Worm (Caenorhabditis elegans) whole organism, L1 larva: ENCODE results near the gene H14A12.3.

Experiments
- C16A3.4 ChIP-seq: fragments of 150-350 bp; optimal IDR thresholded peaks from 2 replicates; lab custom pipeline; 2014; ENCODE audit warnings: missing biosample characterization, missing genetic modification characterization
- Y116A8C.19 ChIP-seq: sonication (generic microtip); optimal IDR thresholded peaks from 2 replicates; lab custom pipeline; 2016; ENCODE audit warnings: missing compliant biosample characterization, missing genetic modification characterization, borderline replicate concordance
- aha-1 ChIP-seq: fragments of 150-350 bp; optimal IDR thresholded peaks from 2 replicates; lab custom pipeline; 2014; ENCODE audit warnings: missing biosample characterization, missing genetic modification characterization
- alr-1 ChIP-seq: fragments of 200-800 bp; sonication (Bioruptor generic); optimal IDR thresholded peaks from 2 replicates; lab custom pipeline; 2018; ENCODE audit warnings: borderline replicate concordance, mild to moderate bottlenecking, missing genetic modification characterization, missing compliant biosample characterization
- aly-2 ChIP-seq: fragments of 150-350 bp; optimal IDR thresholded peaks from 2 replicates; lab custom pipeline; 2014; ENCODE audit warnings: missing biosample characterization, missing genetic modification characterization
- ama-1 ChIP-seq: fragments of 150-350 bp; optimal IDR thresholded peaks from 2 replicates; lab custom pipeline; 2014
- blmp-1 ChIP-seq: fragments of 150-350 bp; optimal IDR thresholded peaks from 2 replicates; lab custom pipeline; 2014; ENCODE audit warnings: missing biosample characterization, missing genetic modification characterization
- ceh-8 ChIP-seq: fragments of 200-800 bp; sonication (Bioruptor generic); optimal IDR thresholded peaks from 2 replicates; lab custom pipeline; 2018; ENCODE audit warnings: mild to moderate bottlenecking, missing genetic modification characterization, moderate library complexity, missing compliant biosample characterization
- ceh-82 ChIP-seq, 3 experiments: fragments of 150-350 bp in 1 of 3; sonication (generic microtip) in 2 of 3; optimal IDR thresholded peaks; 2 replicates each; lab custom pipeline; 2014 to 2017; ENCODE audit warnings: missing biosample characterization in 3 of 3, missing genetic modification characterization in 3 of 3
- ceh-88 ChIP-seq: fragments of 200-800 bp; sonication (Bioruptor generic); IDR thresholded peaks from 2 replicates; pipeline ENCODE4 v1.3.6; 2022; ENCODE audit warnings: missing genetic modification characterization, missing compliant biosample characterization
- ces-1 ChIP-seq: fragments of 150-350 bp; optimal IDR thresholded peaks from 2 replicates; lab custom pipeline; 2014; ENCODE audit warnings: missing biosample characterization, missing genetic modification reagents, missing genetic modification characterization
- dpl-1 ChIP-seq, 3 experiments: fragments of 150-350 bp in 2 of 3; sonication (generic microtip) in 1 of 3; optimal IDR thresholded peaks; 2 replicates each; lab custom pipeline; 2014 to 2017; ENCODE audit warnings: missing biosample characterization in 3 of 3, missing genetic modification characterization in 3 of 3, missing genetic modification reagents in 3 of 3
- efl-3 ChIP-seq: fragments of 200-800 bp; sonication (Bioruptor generic); optimal IDR thresholded peaks from 2 replicates; lab custom pipeline; 2018; ENCODE audit warnings: mild to moderate bottlenecking, missing genetic modification characterization, missing compliant biosample characterization
- egl-13 ChIP-seq: sonication (generic microtip); optimal IDR thresholded peaks from 2 replicates; lab custom pipeline; 2016; ENCODE audit warnings: missing genotype, missing genetic modification reagents, missing genetic modification characterization, missing compliant biosample characterization
- egl-27 ChIP-seq, 2 experiments: fragments of 150-350 bp in 1 of 2; sonication (generic microtip); optimal IDR thresholded peaks; 3 replicates each; lab custom pipeline; 2017 to 2018; ENCODE audit warnings: missing biosample characterization in 2 of 2, missing genetic modification characterization in 2 of 2, missing genetic modification reagents in 2 of 2
- elt-2 ChIP-seq: sonication (generic microtip); optimal IDR thresholded peaks from 2 replicates; lab custom pipeline; 2016; ENCODE audit warnings: missing genetic modification characterization, mild to moderate bottlenecking, inconsistent platforms, missing compliant biosample characterization, missing genetic modification reagents
- elt-3 ChIP-seq, 6 experiments: fragments of 150-350 bp in 1 of 6; sonication (generic microtip); optimal IDR thresholded peaks; 2 replicates each; lab custom pipeline; 2017 to 2018; ENCODE audit warnings: missing biosample characterization in 6 of 6, missing genetic modification characterization in 6 of 6, inconsistent platforms in 1 of 6
- ets-5 ChIP-seq: fragments of 200-800 bp; sonication (Bioruptor generic); IDR thresholded peaks from 2 replicates; pipeline ENCODE4 v1.3.6; 2022; ENCODE audit warnings: missing genetic modification characterization, missing compliant biosample characterization
- fkh-10 ChIP-seq: sonication (generic microtip); optimal IDR thresholded peaks from 2 replicates; lab custom pipeline; 2017; ENCODE audit warnings: missing biosample characterization, missing genetic modification reagents, missing genetic modification characterization
- fkh-4 ChIP-seq: sonication (generic microtip); optimal IDR thresholded peaks from 2 replicates; lab custom pipeline; 2016; ENCODE audit warnings: missing compliant biosample characterization, missing genetic modification characterization, borderline replicate concordance
- fkh-8 ChIP-seq: sonication (generic microtip); optimal IDR thresholded peaks from 2 replicates; lab custom pipeline; 2016; ENCODE audit warnings: mild to moderate bottlenecking, missing genetic modification characterization, missing compliant biosample characterization
- grh-1 ChIP-seq: fragments of 200-800 bp; sonication (Bioruptor generic); IDR thresholded peaks from 2 replicates; pipeline ENCODE4 v1.3.6; 2022; ENCODE audit warnings: missing genetic modification reagents, missing genetic modification characterization, missing compliant biosample characterization
- hpl-2 ChIP-seq: fragments of 150-350 bp; optimal IDR thresholded peaks from 2 replicates; lab custom pipeline; 2014; ENCODE audit warnings: missing biosample characterization, missing genetic modification reagents, missing genetic modification characterization
- isw-1 ChIP-seq: fragments of 200-800 bp; sonication (Bioruptor generic); IDR thresholded peaks from 2 replicates; pipeline ENCODE4 v1.3.6; 2022; ENCODE audit warnings: missing genetic modification characterization, missing compliant biosample characterization
- lin-13 ChIP-seq: fragments of 150-350 bp; optimal IDR thresholded peaks from 2 replicates; lab custom pipeline; 2014; ENCODE audit warnings: missing biosample characterization, missing genetic modification reagents, missing genetic modification characterization
- lin-15B ChIP-seq: fragments of 150-350 bp; sonication (generic microtip); optimal IDR thresholded peaks from 3 replicates; lab custom pipeline; 2014; ENCODE audit warnings: missing biosample characterization, missing genetic modification characterization
- lir-3 ChIP-seq: sonication (generic microtip); optimal IDR thresholded peaks from 2 replicates; lab custom pipeline; 2016; ENCODE audit warnings: mild to moderate bottlenecking, missing genetic modification characterization, moderate library complexity, missing compliant biosample characterization; ENCODE audit not compliant: poor library complexity
- lsy-2 ChIP-seq, 2 experiments: fragments of 150-350 bp; optimal IDR thresholded peaks; 2 replicates each; lab custom pipeline; 2014; ENCODE audit warnings: missing biosample characterization in 2 of 2, missing genetic modification characterization in 2 of 2
- mab-9 ChIP-seq: fragments of 200-800 bp; sonication (Bioruptor generic); IDR thresholded peaks from 2 replicates; pipeline ENCODE4 v1.3.6; 2022; ENCODE audit warnings: missing genetic modification reagents, missing genetic modification characterization, missing compliant biosample characterization
- mef-2 ChIP-seq: fragments of 150-350 bp; optimal IDR thresholded peaks from 2 replicates; lab custom pipeline; 2014; ENCODE audit warnings: missing biosample characterization, missing genetic modification characterization
- mep-1 ChIP-seq: fragments of 150-350 bp; optimal IDR thresholded peaks from 2 replicates; lab custom pipeline; 2014; ENCODE audit warnings: missing biosample characterization, missing genetic modification characterization
- nhr-11 ChIP-seq: fragments of 150-350 bp; optimal IDR thresholded peaks from 2 replicates; lab custom pipeline; 2014; ENCODE audit warnings: missing biosample characterization, missing genetic modification characterization
- nhr-12 ChIP-seq: sonication (generic microtip); optimal IDR thresholded peaks from 2 replicates; lab custom pipeline; 2017; ENCODE audit warnings: missing biosample characterization, missing genetic modification characterization
- nhr-19 ChIP-seq: fragments of 200-800 bp; sonication (Bioruptor generic); conservative IDR thresholded peaks from 2 replicates; pipeline ENCODE4 v1.3.6; 2022; ENCODE audit warnings: missing genetic modification characterization, missing compliant biosample characterization
- nhr-20 ChIP-seq: sonication (generic microtip); optimal IDR thresholded peaks from 2 replicates; lab custom pipeline; 2016; ENCODE audit warnings: mild to moderate bottlenecking, missing genetic modification characterization, missing compliant biosample characterization
- nhr-237 ChIP-seq: fragments of 150-350 bp; optimal IDR thresholded peaks from 2 replicates; lab custom pipeline; 2014; ENCODE audit warnings: missing biosample characterization, missing genetic modification characterization
- nhr-28 ChIP-seq: fragments of 150-350 bp; optimal IDR thresholded peaks from 2 replicates; lab custom pipeline; 2014; ENCODE audit warnings: missing biosample characterization, missing genetic modification characterization
- nhr-47 ChIP-seq: sonication (generic microtip); optimal IDR thresholded peaks from 2 replicates; lab custom pipeline; 2016; ENCODE audit warnings: mild to moderate bottlenecking, missing genetic modification characterization, moderate library complexity, missing compliant biosample characterization
- nhr-77 ChIP-seq: fragments of 150-350 bp; optimal IDR thresholded peaks from 2 replicates; lab custom pipeline; 2014; ENCODE audit warnings: missing biosample characterization, missing genetic modification characterization
- nhr-85 ChIP-seq: sonication (generic microtip); peaks from one replicate; lab custom pipeline; 2016; ENCODE audit warnings: missing genetic modification characterization, inconsistent platforms, missing compliant biosample characterization
- nhr-90 ChIP-seq: sonication (generic microtip); optimal IDR thresholded peaks from 2 replicates; lab custom pipeline; 2016; ENCODE audit warnings: mild to moderate bottlenecking, missing genetic modification characterization, missing compliant biosample characterization; ENCODE audit not compliant: poor library complexity
- pag-3 ChIP-seq: sonication (generic microtip); optimal IDR thresholded peaks from 2 replicates; lab custom pipeline; 2017; ENCODE audit warnings: missing genetic modification characterization, mild to moderate bottlenecking, missing compliant biosample characterization, antibody characterized with exemption, borderline replicate concordance; ENCODE audit not compliant: insufficient read depth
- pax-3 ChIP-seq: fragments of 200-800 bp; sonication (Bioruptor generic); optimal IDR thresholded peaks from 2 replicates; lab custom pipeline; 2018; ENCODE audit warnings: mild to moderate bottlenecking, missing genetic modification characterization, moderate library complexity, missing compliant biosample characterization
- pqm-1 ChIP-seq: sonication (generic microtip); optimal IDR thresholded peaks from 3 replicates; lab custom pipeline; 2017; ENCODE audit warnings: missing biosample characterization, missing genetic modification characterization
- skn-1 ChIP-seq: fragments of 150-350 bp; optimal IDR thresholded peaks from 2 replicates; lab custom pipeline; 2014; ENCODE audit warnings: missing biosample characterization, missing genetic modification characterization
- snpc-4 ChIP-seq: fragments of 150-350 bp; optimal IDR thresholded peaks from 2 replicates; lab custom pipeline; 2014; ENCODE audit warnings: missing biosample characterization, missing genetic modification characterization
- sptf-1 ChIP-seq: fragments of 150-350 bp; optimal IDR thresholded peaks from 2 replicates; lab custom pipeline; 2014; ENCODE audit warnings: missing biosample characterization, missing genetic modification characterization
- sup-37 ChIP-seq: fragments of 200-800 bp; sonication (Bioruptor generic); optimal IDR thresholded peaks from 2 replicates; lab custom pipeline; 2018; ENCODE audit warnings: mild to moderate bottlenecking, missing genetic modification characterization, missing compliant biosample characterization
- unc-30 ChIP-seq: sonication (generic microtip); optimal IDR thresholded peaks from 2 replicates; lab custom pipeline; 2017; ENCODE audit warnings: missing biosample characterization, missing genetic modification characterization
- unc-86 ChIP-seq: sonication (generic microtip); optimal IDR thresholded peaks from 2 replicates; lab custom pipeline; 2016; ENCODE audit warnings: missing genetic modification characterization, missing compliant biosample characterization
- unc-98 ChIP-seq: fragments of 200-800 bp; sonication (Bioruptor generic); IDR thresholded peaks from 2 replicates; pipeline ENCODE4 v1.3.6; 2022; ENCODE audit warnings: missing genetic modification characterization, missing compliant biosample characterization
- vab-15 ChIP-seq: sonication (generic microtip); optimal IDR thresholded peaks from 2 replicates; lab custom pipeline; 2017; ENCODE audit warnings: missing genotype, mild to moderate bottlenecking, missing genetic modification characterization, missing compliant biosample characterization
- ztf-11 ChIP-seq, 2 experiments: sonication (generic microtip); optimal IDR thresholded peaks; 2 replicates each; lab custom pipeline; 2016 to 2017; ENCODE audit warnings: missing genetic modification characterization in 2 of 2, missing biosample characterization in 1 of 2, missing compliant biosample characterization in 1 of 2

H14A12.3 gene

DNA sequence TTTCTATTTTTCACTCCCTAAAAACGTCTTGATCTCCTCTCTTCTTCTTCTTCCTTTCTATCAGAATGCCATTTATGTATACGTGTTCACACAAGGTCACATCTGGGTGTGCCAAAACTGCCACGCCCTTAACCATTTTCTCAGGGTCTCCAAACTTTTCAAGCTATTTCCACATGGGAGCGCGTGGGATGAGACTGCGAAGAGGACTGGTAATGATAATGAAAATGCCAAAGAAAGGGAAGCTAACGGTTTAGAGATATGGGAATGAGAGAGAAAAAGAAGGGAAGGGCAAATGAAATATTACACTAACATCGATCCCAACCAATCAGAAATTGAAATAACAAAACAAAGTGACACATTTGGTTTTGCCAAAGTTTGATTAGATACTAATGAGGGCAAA is 24.7 kb downstream of the H14A12.3 start (continued):
- TF ChIP-seq lsy-2 (tag; optimal IDR thresholded peaks at IDR 0.05; lab: Kevin White, UChicago) (peak; percentile 22 to 47), fkh-8 (tag; lab: Kevin White, UChicago) (no peak), mef-2 (tag; lab: Kevin White, UChicago) (no peak), pax-3 (tag; lab: Kevin White, UChicago) (no peak), nhr-11 (no peak), skn-1 (tag; lab: Kevin White, UChicago) (no peak), nhr-77 (peak; percentile 15), pag-3 (peak; percentile 99), ces-1 (GFP tag; lab: Kevin White, UChicago) (no peak), vab-15 (tag; lab: Kevin White, UChicago) (no peak), C16A3.4 (tag; lab: Kevin White, UChicago) (peak; percentile 36), nhr-20 (peak; percentile 78), ceh-8 (GFP tag; lab: Kevin White, UChicago) (no peak), lir-3 (no peak), hpl-2 (no peak), nhr-47 (tag; lab: Kevin White, UChicago) (peak; percentile 22), alr-1 (tag; lab: Kevin White, UChicago) (no peak), dpl-1 (GFP tag; optimal IDR thresholded peaks at IDR 0.05; lab: Kevin White, UChicago) (peak in 2 of 3 experiments; percentile 9 to 16), nhr-19 (GFP tag; lab: Robert Waterston, UW) (no peak), isw-1 (GFP tag; lab: Robert Waterston, UW) (no peak), mab-9 (GFP tag; lab: Robert Waterston, UW) (no peak), grh-1 (GFP tag; lab: Robert Waterston, UW) (no peak), unc-86 (tag; lab: Kevin White, UChicago) (no peak), unc-30 (tag; lab: Kevin White, UChicago) (no peak), snpc-4 (tag; lab: Kevin White, UChicago) (no peak), elt-2 (no peak), ama-1 (lab: Kevin White, UChicago) (no peak), aha-1 (tag; lab: Kevin White, UChicago) (no peak), unc-98 (GFP tag; lab: Robert Waterston, UW) (no peak), pqm-1 (tag; lab: Kevin White, UChicago) (no peak), sup-37 (no peak), ztf-11 (tag; optimal IDR thresholded peaks at IDR 0.05; lab: Kevin White, UChicago) (no peak), sptf-1 (tag; lab: Kevin White, UChicago) (no peak), nhr-28 (tag; lab: Kevin White, UChicago) (no peak), nhr-85 (peak; percentile 96), Y116A8C.19 (no peak), nhr-90 (peak; percentile 63), elt-3 (tag; optimal IDR thresholded peaks at IDR 0.05; lab: Kevin White, UChicago) (peak; percentile 55 to 95 (median 86)), efl-3 (GFP tag; lab: Kevin White, UChicago) (no peak), egl-27 (tag; optimal IDR thresholded peaks at IDR 0.05; lab: Kevin White, UChicago) (no peak), fkh-10 (GFP tag; lab: Kevin White, UChicago) (no peak), ceh-88 (GFP tag; lab: Robert Waterston, UW) (no peak), mep-1 (tag; lab: Kevin White, UChicago) (peak; percentile 59), aly-2 (tag; lab: Kevin White, UChicago) (no peak), nhr-237 (tag; lab: Kevin White, UChicago) (no peak), egl-13 (tag; lab: Kevin White, UChicago) (no peak), nhr-12 (no peak), ets-5 (GFP tag; lab: Robert Waterston, UW) (no peak), fkh-4 (tag; lab: Kevin White, UChicago) (no peak), ceh-82 (tag; optimal IDR thresholded peaks at IDR 0.05; lab: Kevin White, UChicago) (no peak), lin-13 (GFP tag; lab: Kevin White, UChicago) (no peak), lin-15B (tag; lab: Kevin White, UChicago) (no peak), blmp-1 (peak; percentile 91)
